Fruit fly (Drosophila melanogaster) whole organism, embryonic: ENCODE data around the gene lqf.
A peak's percentile ranks its signal among the peaks of the same experiment; 100 is the strongest.

Source experiments
- Atf3 ChIP-seq: fragments of 200-800 bp; sonication (Bioruptor generic); optimal IDR thresholded peaks from 3 replicates; lab custom pipeline; 2016; ENCODE audit warnings: missing biosample characterization, missing genetic modification characterization
- Atf6 ChIP-seq: fragments of 200-800 bp; sonication (Bioruptor generic); IDR thresholded peaks from 2 replicates; pipeline ENCODE4 v1.3.6; 2022; ENCODE audit warnings: missing biosample characterization, missing genetic modification characterization
- Blimp-1 ChIP-seq: fragments of 200-800 bp; sonication (Bioruptor generic); optimal IDR thresholded peaks from 3 replicates; lab custom pipeline; 2018; ENCODE audit warnings: missing biosample characterization, missing genetic modification characterization, mild to moderate bottlenecking, moderate library complexity, missing genetic modification reagents
- CG11093 ChIP-seq: fragments of 200-800 bp; sonication (Bioruptor generic); IDR thresholded peaks from 3 replicates; pipeline ENCODE4 v1.3.6; 2022; ENCODE audit warnings: missing biosample characterization, missing genetic modification characterization
- CG11247 ChIP-seq: fragments of 200-800 bp; sonication (Bioruptor generic); IDR thresholded peaks from 2 replicates; pipeline ENCODE4 v1.3.6; 2022; ENCODE audit warnings: missing biosample characterization, missing genetic modification characterization
- CG12155 ChIP-seq: fragments of 200-800 bp; sonication (Bioruptor generic); optimal IDR thresholded peaks from 3 replicates; lab custom pipeline; 2016; ENCODE audit warnings: missing biosample characterization, missing genetic modification characterization
- CG12219 ChIP-seq: fragments of 200-800 bp; sonication (Bioruptor generic); optimal IDR thresholded peaks from 3 replicates; lab custom pipeline; 2018; ENCODE audit warnings: missing biosample characterization, mild to moderate bottlenecking, missing genetic modification characterization
- CG12942 ChIP-seq: fragments of 200-800 bp; sonication (Bioruptor generic); optimal IDR thresholded peaks from 3 replicates; lab custom pipeline; 2016; ENCODE audit warnings: missing biosample characterization, missing genetic modification characterization
- CG17612 ChIP-seq: fragments of 200-800 bp; sonication (Bioruptor generic); IDR thresholded peaks from 2 replicates; pipeline ENCODE4 v1.3.6; 2022; ENCODE audit warnings: missing biosample characterization, missing genetic modification characterization
- CG33557 ChIP-seq: fragments of 200-800 bp; sonication (Bioruptor generic); optimal IDR thresholded peaks from 2 replicates; lab custom pipeline; 2019; ENCODE audit warnings: missing biosample characterization, mild to moderate bottlenecking, missing genetic modification characterization, moderate library complexity
- CG34422 ChIP-seq: fragments of 200-800 bp; sonication (Bioruptor generic); IDR thresholded peaks from 3 replicates; pipeline ENCODE4 v1.3.6; 2022; ENCODE audit warnings: missing biosample characterization, missing genetic modification characterization
- CG3726 ChIP-seq: fragments of 200-800 bp; sonication (Bioruptor generic); IDR thresholded peaks from 3 replicates; pipeline ENCODE4, ENCODE4 v1.3.6; 2022; ENCODE audit warnings: missing biosample characterization, missing genetic modification characterization
- CG4730 ChIP-seq: fragments of 200-800 bp; sonication (Bioruptor generic); IDR thresholded peaks from 2 replicates; pipeline ENCODE4 v1.3.6; 2022; ENCODE audit warnings: missing biosample characterization, missing genetic modification characterization
- CG5953 ChIP-seq: fragments of 200-800 bp; sonication (Bioruptor generic); IDR thresholded peaks from 2 replicates; pipeline ENCODE4 v1.3.6; 2022; ENCODE audit warnings: missing biosample characterization, missing genetic modification characterization
- CG6175 ChIP-seq: fragments of 200-800 bp; sonication (Bioruptor generic); IDR thresholded peaks from 3 replicates; pipeline ENCODE4 v1.3.6; 2022; ENCODE audit warnings: missing biosample characterization, missing genetic modification characterization
- CG6854 ChIP-seq: fragments of 200-800 bp; sonication (Bioruptor generic); optimal IDR thresholded peaks from 3 replicates; lab custom pipeline; 2017; ENCODE audit warnings: missing biosample characterization, mild to moderate bottlenecking, missing genetic modification characterization
- CG7928 ChIP-seq: fragments of 200-800 bp; sonication (Bioruptor generic); optimal IDR thresholded peaks from 2 replicates; lab custom pipeline; 2017; ENCODE audit warnings: missing biosample characterization, mild to moderate bottlenecking, missing genetic modification characterization
- CG7987 ChIP-seq: fragments of 200-800 bp; sonication (Bioruptor generic); optimal IDR thresholded peaks from 2 replicates; lab custom pipeline; 2018; ENCODE audit warnings: missing biosample characterization, mild to moderate bottlenecking, missing genetic modification characterization, moderate library complexity
- Gsc ChIP-seq: fragments of 200-800 bp; sonication (Bioruptor generic); IDR thresholded peaks from 2 replicates; pipeline ENCODE4 v1.3.6; 2022; ENCODE audit warnings: missing biosample characterization, missing genetic modification characterization
- Gug ChIP-seq: fragments of 200-800 bp; sonication (Bioruptor generic); IDR thresholded peaks from 4 replicates; pipeline ENCODE4 v1.3.6; 2022; ENCODE audit warnings: missing biosample characterization, missing genetic modification characterization
- H15 ChIP-seq: fragments of 200-800 bp; sonication (Bioruptor generic); IDR thresholded peaks from 3 replicates; pipeline ENCODE4 v1.3.6; 2022; ENCODE audit warnings: missing biosample characterization, missing genetic modification characterization
- HHEX ChIP-seq: fragments of 200-800 bp; sonication (Bioruptor generic); optimal IDR thresholded peaks from 3 replicates; lab custom pipeline; 2017; ENCODE audit warnings: missing biosample characterization, mild to moderate bottlenecking, missing genetic modification characterization, missing genetic modification reagents
- Hmr ChIP-seq: fragments of 200-800 bp; sonication (Bioruptor generic); optimal IDR thresholded peaks from 3 replicates; lab custom pipeline; 2017; ENCODE audit warnings: mild to moderate bottlenecking, missing biosample characterization, missing genetic modification reagents, missing genetic modification characterization
- Hsf ChIP-seq: fragments of 200-800 bp; sonication (Bioruptor generic); optimal IDR thresholded peaks from 3 replicates; lab custom pipeline; 2016; ENCODE audit warnings: missing biosample characterization, missing genetic modification characterization
- Meics ChIP-seq: fragments of 200-800 bp; sonication (Bioruptor generic); optimal IDR thresholded peaks from 2 replicates; lab custom pipeline; 2017; ENCODE audit warnings: missing biosample characterization, mild to moderate bottlenecking, missing genetic modification characterization
- Mrtf ChIP-seq: fragments of 200-800 bp; sonication (Bioruptor generic); IDR thresholded peaks from 3 replicates; pipeline ENCODE4 v1.3.6; 2022; ENCODE audit warnings: missing biosample characterization, missing genetic modification characterization
- Myb ChIP-seq: fragments of 200-800 bp; sonication (Bioruptor generic); optimal IDR thresholded peaks from 2 replicates; lab custom pipeline; 2016; ENCODE audit warnings: missing biosample characterization, missing genetic modification characterization
- NK7.1 ChIP-seq: fragments of 200-800 bp; sonication (Bioruptor generic); optimal IDR thresholded peaks from 3 replicates; lab custom pipeline; 2016; ENCODE audit warnings: missing biosample characterization, missing genetic modification characterization
- Sin3A ChIP-seq: fragments of >200 bp; optimal IDR thresholded peaks from 2 replicates; lab custom pipeline; 2018
- Sox100B ChIP-seq: fragments of 200-800 bp; sonication (Bioruptor generic); optimal IDR thresholded peaks from 3 replicates; lab custom pipeline; 2018; ENCODE audit warnings: missing biosample characterization, mild to moderate bottlenecking, missing genetic modification characterization
- TFAM ChIP-seq: fragments of 200-800 bp; sonication (Bioruptor generic); optimal IDR thresholded peaks from 2 replicates; lab custom pipeline; 2017; ENCODE audit warnings: missing biosample characterization, missing genetic modification characterization, inconsistent platforms
- al ChIP-seq: fragments of 200-800 bp; sonication (Bioruptor generic); IDR thresholded peaks from 2 replicates; pipeline ENCODE4 v1.3.6; 2022; ENCODE audit warnings: missing biosample characterization, missing genetic modification characterization
- cad ChIP-seq: fragments of >200 bp; optimal IDR thresholded peaks from 2 replicates; lab custom pipeline; 2017; ENCODE audit warnings: missing biosample characterization, missing genetic modification characterization
- cato ChIP-seq: fragments of 200-800 bp; sonication (Bioruptor generic); optimal IDR thresholded peaks from 2 replicates; lab custom pipeline; 2016; ENCODE audit warnings: missing biosample characterization, missing genetic modification characterization, borderline replicate concordance
- dan ChIP-seq: fragments of 200-800 bp; sonication (Bioruptor generic); IDR thresholded peaks from 2 replicates; pipeline ENCODE4 v1.3.6; 2022; ENCODE audit warnings: missing biosample characterization, missing genetic modification characterization
- dati ChIP-seq: fragments of 200-800 bp; sonication (Bioruptor generic); IDR thresholded peaks from 2 replicates; pipeline ENCODE4 v1.3.6; 2022; ENCODE audit warnings: missing biosample characterization, missing genetic modification characterization
- fd64A ChIP-seq: fragments of 200-800 bp; sonication (Bioruptor generic); optimal IDR thresholded peaks from 3 replicates; lab custom pipeline; 2018; ENCODE audit warnings: missing biosample characterization, mild to moderate bottlenecking, missing genetic modification characterization
- fd96Cb ChIP-seq: fragments of 200-800 bp; sonication (Bioruptor generic); optimal IDR thresholded peaks from 2 replicates; lab custom pipeline; 2018; ENCODE audit warnings: missing biosample characterization, mild to moderate bottlenecking, missing genetic modification characterization, moderate library complexity
- fu2 ChIP-seq: fragments of 200-800 bp; sonication (Bioruptor generic); optimal IDR thresholded peaks from 2 replicates; lab custom pipeline; 2016; ENCODE audit warnings: missing biosample characterization, missing genetic modification characterization
- gcm2 ChIP-seq: fragments of 200-800 bp; sonication (Bioruptor generic); optimal IDR thresholded peaks from 2 replicates; lab custom pipeline; 2016; ENCODE audit warnings: missing biosample characterization, missing genetic modification characterization
- gsb ChIP-seq: fragments of 200-800 bp; sonication (Bioruptor generic); IDR thresholded peaks from 2 replicates; pipeline ENCODE4 v1.3.6; 2022; ENCODE audit warnings: missing biosample characterization, missing genetic modification characterization
- jing ChIP-seq: fragments of 200-800 bp; sonication (Bioruptor generic); optimal IDR thresholded peaks from 2 replicates; lab custom pipeline; 2018; ENCODE audit warnings: missing biosample characterization, mild to moderate bottlenecking, missing genetic modification characterization
- lilli ChIP-seq: fragments of 200-800 bp; sonication (Bioruptor generic); optimal IDR thresholded peaks from 3 replicates; lab custom pipeline; 2016; ENCODE audit warnings: missing biosample characterization, missing genetic modification characterization
- lola ChIP-seq, 3 experiments: fragments of >200 bp in 2 of 3; fragments of 200-800 bp in 1 of 3; sonication (Bioruptor generic) in 1 of 3; optimal IDR thresholded peaks; 2 replicates each; lab custom pipeline; 2017 to 2019; ENCODE audit warnings: missing biosample characterization in 3 of 3, missing genetic modification characterization in 3 of 3, mild to moderate bottlenecking in 1 of 3, moderate library complexity in 1 of 3
- mirr ChIP-seq: fragments of 200-800 bp; sonication (Bioruptor generic); optimal IDR thresholded peaks from 3 replicates; lab custom pipeline; 2018; ENCODE audit warnings: missing biosample characterization, mild to moderate bottlenecking, missing genetic modification characterization
- nom ChIP-seq: fragments of 200-800 bp; sonication (Bioruptor generic); optimal IDR thresholded peaks from 2 replicates; lab custom pipeline; 2017; ENCODE audit warnings: missing biosample characterization, missing genetic modification characterization, mild to moderate bottlenecking, moderate library complexity, missing genetic modification reagents
- org-1 ChIP-seq: fragments of 200-800 bp; sonication (Bioruptor generic); optimal IDR thresholded peaks from 2 replicates; lab custom pipeline; 2017; ENCODE audit warnings: missing biosample characterization, missing genetic modification characterization
- otp ChIP-seq: fragments of 200-800 bp; sonication (Bioruptor generic); IDR thresholded peaks from 3 replicates; pipeline ENCODE4, ENCODE4 v1.3.6; 2022; ENCODE audit warnings: missing biosample characterization, missing genetic modification characterization
- pnt ChIP-seq: fragments of 200-800 bp; sonication (Bioruptor generic); optimal IDR thresholded peaks from 3 replicates; lab custom pipeline; 2016; ENCODE audit warnings: missing biosample characterization, missing genetic modification characterization
- slou ChIP-seq: fragments of 200-800 bp; sonication (Bioruptor generic); optimal IDR thresholded peaks from 3 replicates; lab custom pipeline; 2016; ENCODE audit warnings: missing biosample characterization, missing genetic modification characterization
- ssp ChIP-seq: fragments of 200-800 bp; sonication (Bioruptor generic); IDR thresholded peaks from 2 replicates; pipeline ENCODE4 v1.3.6; 2022; ENCODE audit warnings: missing biosample characterization, missing genetic modification characterization
- trem ChIP-seq: fragments of 200-800 bp; optimal IDR thresholded peaks from 3 replicates; lab custom pipeline; 2019; ENCODE audit warnings: missing biosample characterization, mild to moderate bottlenecking, missing genetic modification characterization, moderate library complexity

lqf gene

DNA sequence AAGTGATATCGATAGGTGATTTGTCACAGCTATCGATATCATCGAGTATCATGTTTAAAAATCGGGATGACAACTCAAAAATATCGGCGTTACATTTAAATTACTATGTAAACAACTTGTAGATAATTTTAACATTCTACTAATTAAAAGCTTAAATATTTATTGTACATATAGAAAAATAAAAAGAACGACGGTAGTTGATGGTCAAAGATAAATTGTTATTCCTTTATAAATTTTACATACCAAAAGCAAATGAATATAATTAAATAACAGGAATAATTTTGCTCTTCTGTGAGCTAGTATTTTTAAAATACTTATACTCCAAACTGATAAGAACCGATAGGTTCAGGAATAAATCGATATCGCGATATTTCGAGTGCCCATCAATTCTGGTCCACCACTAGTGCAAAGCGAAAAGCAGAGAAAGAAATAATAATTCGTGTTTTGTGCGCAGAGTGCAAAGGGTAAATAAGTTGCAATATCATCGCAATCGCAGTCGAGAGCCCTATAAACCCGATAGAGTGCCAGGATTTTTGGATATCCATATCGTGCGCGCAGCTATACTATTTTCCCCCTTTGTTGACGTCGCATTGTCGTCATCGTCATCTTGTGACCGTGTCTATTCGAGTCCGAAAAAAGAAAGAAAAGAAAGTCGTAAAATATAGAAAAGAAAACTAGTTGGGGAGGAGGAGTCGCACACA, at the start of gene lqf (continued):
- TF ChIP-seq CG7928 (GFP tag; lab: Kevin White, UChicago) (no peak), Hmr (GFP tag; lab: Kevin White, UChicago) (peak; percentile 21), Meics (GFP tag; lab: Kevin White, UChicago) (no peak), CG17612 (GFP tag; lab: Robert Waterston, UW) (no peak), trem (peak; percentile 5), org-1 (GFP tag; lab: Kevin White, UChicago) (no peak), pnt (no peak), CG6854 (no peak), CG4730 (GFP tag; lab: Robert Waterston, UW) (no peak), gcm2 (GFP tag; lab: Kevin White, UChicago) (no peak), cato (GFP tag; lab: Kevin White, UChicago) (no peak), CG5953 (no peak), CG6175 (GFP tag; lab: Robert Waterston, UW) (no peak), CG12155 (GFP tag; lab: Kevin White, UChicago) (no peak), HHEX (no peak), CG11093 (GFP tag; lab: Robert Waterston, UW) (no peak), Gsc (GFP tag; lab: Robert Waterston, UW) (no peak), dati (GFP tag; lab: Robert Waterston, UW) (no peak), CG33557 (GFP tag; lab: Kevin White, UChicago) (no peak), mirr (no peak), Myb (GFP tag; lab: Kevin White, UChicago) (peak; percentile 62), Hsf (no peak), CG34422 (no peak; the same call in 2 of the 3 replicates), fu2 (GFP tag; lab: Kevin White, UChicago) (no peak), Atf3 (no peak), CG7987 (GFP tag; lab: Kevin White, UChicago) (no peak), nom (peak; percentile 7), dan (GFP tag; lab: Robert Waterston, UW) (no peak), Blimp-1 (GFP tag; lab: Kevin White, UChicago) (no peak), lilli (GFP tag; lab: Kevin White, UChicago) (no peak), CG3726 (GFP tag; lab: Robert Waterston, UW) (no peak), NK7.1 (GFP tag; lab: Kevin White, UChicago) (no peak), CG11247 (GFP tag; lab: Robert Waterston, UW) (no peak), ssp (no peak), fd96Cb (tag; lab: Kevin White, UChicago) (no peak), cad (GFP tag; lab: Kevin White, UChicago) (no peak), otp (no peak), Atf6 (GFP tag; lab: Robert Waterston, UW) (no peak), Sin3A (no peak), fd64A (GFP tag; lab: Kevin White, UChicago) (no peak), slou (GFP tag; lab: Kevin White, UChicago) (peak; percentile 22), H15 (GFP tag; lab: Robert Waterston, UW) (no peak), CG12219 (GFP tag; lab: Kevin White, UChicago) (no peak), al (GFP tag; lab: Robert Waterston, UW) (no peak), jing (GFP tag; lab: Kevin White, UChicago) (no peak), lola (GFP tag; optimal IDR thresholded peaks at IDR 0.05; lab: Kevin White, UChicago) (peak in 1 of 3 experiments; percentile 43), TFAM (GFP tag; lab: Kevin White, UChicago) (no peak), Mrtf (GFP tag; lab: Robert Waterston, UW) (no peak), gsb (no peak), CG12942 (GFP tag; lab: Kevin White, UChicago) (no peak), Sox100B (GFP tag; lab: Kevin White, UChicago) (peak; percentile 9), Gug (GFP tag; lab: Robert Waterston, UW) (no peak)
